Fruit fly (Drosophila melanogaster): ENCODE measurements around the gene Dysb.

Gene Dysb

DNA sequence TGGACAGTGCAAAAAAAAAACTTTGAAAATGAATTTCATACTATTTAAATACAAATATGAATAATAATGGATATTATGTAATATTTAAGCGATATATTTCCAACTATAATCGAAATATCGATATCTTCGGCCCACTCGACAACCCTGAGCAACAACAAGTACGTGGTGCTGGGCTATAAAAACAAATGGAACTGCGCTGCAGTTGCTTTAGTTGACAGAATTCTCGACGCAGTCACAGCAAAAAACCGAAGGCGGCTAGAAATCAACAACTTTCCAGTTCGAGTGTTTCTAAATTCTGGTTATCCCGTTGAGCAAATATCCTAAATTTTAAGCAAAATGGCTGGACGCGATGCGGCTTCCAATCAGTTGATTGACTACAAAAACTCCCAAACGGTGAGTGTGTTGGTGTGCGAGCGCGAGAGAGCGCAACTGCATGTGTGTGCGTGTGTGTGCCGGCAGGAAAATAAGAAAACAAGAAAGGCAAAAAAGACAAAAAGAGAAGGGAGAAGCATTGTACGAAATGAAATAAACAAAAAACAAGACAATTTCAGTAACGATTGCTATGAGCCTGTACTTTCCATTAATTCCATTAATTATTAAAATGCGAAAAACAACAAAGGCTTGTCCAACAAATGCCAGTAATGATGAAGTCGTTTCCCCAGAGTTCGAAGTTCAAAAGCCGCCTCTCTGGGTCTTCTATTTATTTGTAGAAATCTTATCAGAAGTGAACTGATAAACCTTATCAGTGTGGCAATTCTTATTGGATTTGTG, 44.9 kb upstream of the Dysb start, which contains the start of gene Cat:
Gene Cat (plus strand): TSS at position 155 of the 771 bp plus-strand sequence.
- TF ChIP-seq Hr96 (GFP tag; optimal IDR thresholded peaks at IDR 0.05), result no peak
- TF ChIP-seq cnc (optimal IDR thresholded peaks at IDR 0.05), result no peak
- TF ChIP-seq cic (GFP tag; optimal IDR thresholded peaks at IDR 0.05), result peak; percentile 95
- TF ChIP-seq CG7045 (GFP tag; optimal IDR thresholded peaks at IDR 0.05), result peak; percentile 92
- TF ChIP-seq pad (GFP tag; optimal IDR thresholded peaks at IDR 0.05), result peak; percentile 36
- peak; percentile 64 for TF ChIP-seq Crg-1 (GFP tag; optimal IDR thresholded peaks at IDR 0.05)
- peak; percentile 84 for TF ChIP-seq ovo (GFP tag; optimal IDR thresholded peaks at IDR 0.05)
- TF ChIP-seq kay (GFP tag; ENCODE audit: borderline replicate concordance), result peak; percentile 95
- TF ChIP-seq CG11617 (GFP tag; optimal IDR thresholded peaks at IDR 0.05), result peak; percentile 97
- TF ChIP-seq tj (GFP tag; optimal IDR thresholded peaks at IDR 0.05), result peak; percentile 92
- peak; percentile 98 for TF ChIP-seq CG12768 (GFP tag; optimal IDR thresholded peaks at IDR 0.05)
- TF ChIP-seq CG14711 (tag; optimal IDR thresholded peaks at IDR 0.05), result peak; percentile 98
- peak; percentile 85 for TF ChIP-seq CG33017 (tag; optimal IDR thresholded peaks at IDR 0.05)
- no peak for TF ChIP-seq CG5204 (GFP tag; optimal IDR thresholded peaks at IDR 0.05)
- TF ChIP-seq toe (GFP tag; optimal IDR thresholded peaks at IDR 0.05), result peak; percentile 77
- peak; percentile 69 for TF ChIP-seq Clk (GFP tag; optimal IDR thresholded peaks at IDR 0.05)
- peak; percentile 67 for TF ChIP-seq CG7101 (tag; optimal IDR thresholded peaks at IDR 0.05)
- TF ChIP-seq bab1 (GFP tag; optimal IDR thresholded peaks at IDR 0.05), result peak; percentile 73
- peak; percentile 75 for TF ChIP-seq Mnt (GFP tag; optimal IDR thresholded peaks at IDR 0.05)
- TF ChIP-seq CG1620 (GFP tag; optimal IDR thresholded peaks at IDR 0.05), result peak; percentile 72

- no peak for TF ChIP-seq pad (GFP tag; optimal IDR thresholded peaks at IDR 0.05)
- no peak for TF ChIP-seq CG1620 (GFP tag; optimal IDR thresholded peaks at IDR 0.05)
- TF ChIP-seq cic (GFP tag; optimal IDR thresholded peaks at IDR 0.05), result no peak
- no peak for TF ChIP-seq CG12768 (GFP tag; optimal IDR thresholded peaks at IDR 0.05)
- TF ChIP-seq CG7045 (GFP tag; optimal IDR thresholded peaks at IDR 0.05), result no peak
- no peak for TF ChIP-seq tj (GFP tag; optimal IDR thresholded peaks at IDR 0.05)
- TF ChIP-seq CG7101 (tag; optimal IDR thresholded peaks at IDR 0.05), result no peak
- no peak for TF ChIP-seq kay (GFP tag; ENCODE audit: borderline replicate concordance)
- no peak for TF ChIP-seq CG33017 (tag; optimal IDR thresholded peaks at IDR 0.05)
- TF ChIP-seq Crg-1 (GFP tag; optimal IDR thresholded peaks at IDR 0.05), result no peak
- TF ChIP-seq Clk (GFP tag; optimal IDR thresholded peaks at IDR 0.05), result no peak
- TF ChIP-seq cnc (optimal IDR thresholded peaks at IDR 0.05), result no peak
- no peak for TF ChIP-seq toe (GFP tag; optimal IDR thresholded peaks at IDR 0.05)
Observed at dm6 chr3L:18823221-18823514, 44.4 kb upstream of the Dysb start.

- no peak for TF ChIP-seq CG33017 (tag; optimal IDR thresholded peaks at IDR 0.05)
- peak; percentile 93 for TF ChIP-seq kay (GFP tag; ENCODE audit: borderline replicate concordance)
Observed at dm6 chr3L:18823870-18824561, 43.6 kb upstream of the Dysb start.

dm6 chr3L:18824851-18825250, 42.7 kb upstream of the Dysb start:
- no peak for TF ChIP-seq cnc (optimal IDR thresholded peaks at IDR 0.05)
- no peak for TF ChIP-seq pad (GFP tag; optimal IDR thresholded peaks at IDR 0.05)
- no peak for TF ChIP-seq CG11617 (GFP tag; optimal IDR thresholded peaks at IDR 0.05)
- no peak for TF ChIP-seq CG14711 (tag; optimal IDR thresholded peaks at IDR 0.05)
- TF ChIP-seq CG1620 (GFP tag; optimal IDR thresholded peaks at IDR 0.05), result no peak
- no peak for TF ChIP-seq ovo (GFP tag; optimal IDR thresholded peaks at IDR 0.05)
- TF ChIP-seq Mnt (GFP tag; optimal IDR thresholded peaks at IDR 0.05), result no peak

DNA sequence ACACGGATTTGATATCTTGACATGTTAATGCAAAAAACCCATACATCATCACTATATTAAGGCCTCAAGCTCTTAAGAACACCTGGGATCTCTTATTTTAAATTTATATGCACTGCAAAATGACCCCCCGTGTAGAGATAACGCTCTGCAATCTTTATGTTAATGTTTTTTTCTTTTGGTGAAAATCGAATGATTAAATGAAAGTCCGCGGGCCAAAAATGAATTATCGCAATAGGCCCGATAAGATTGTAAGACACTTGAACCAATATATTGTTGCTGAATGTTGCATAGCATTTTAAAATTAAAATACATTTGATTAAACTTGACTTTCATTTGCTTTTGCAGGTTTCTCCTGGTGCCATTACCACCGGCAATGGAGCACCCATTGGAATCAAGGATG, 41.6 kb upstream of the Dysb start:
- TF ChIP-seq CG7101 (tag; optimal IDR thresholded peaks at IDR 0.05) (no peak), toe (GFP tag; optimal IDR thresholded peaks at IDR 0.05) (no peak), ovo (GFP tag; optimal IDR thresholded peaks at IDR 0.05) (no peak), Clk (GFP tag; optimal IDR thresholded peaks at IDR 0.05) (no peak), kay (GFP tag; ENCODE audit: borderline replicate concordance) (no peak), cic (GFP tag; optimal IDR thresholded peaks at IDR 0.05) (no peak), Hr96 (GFP tag; optimal IDR thresholded peaks at IDR 0.05) (no peak), CG7045 (GFP tag; optimal IDR thresholded peaks at IDR 0.05) (no peak)

DNA sequence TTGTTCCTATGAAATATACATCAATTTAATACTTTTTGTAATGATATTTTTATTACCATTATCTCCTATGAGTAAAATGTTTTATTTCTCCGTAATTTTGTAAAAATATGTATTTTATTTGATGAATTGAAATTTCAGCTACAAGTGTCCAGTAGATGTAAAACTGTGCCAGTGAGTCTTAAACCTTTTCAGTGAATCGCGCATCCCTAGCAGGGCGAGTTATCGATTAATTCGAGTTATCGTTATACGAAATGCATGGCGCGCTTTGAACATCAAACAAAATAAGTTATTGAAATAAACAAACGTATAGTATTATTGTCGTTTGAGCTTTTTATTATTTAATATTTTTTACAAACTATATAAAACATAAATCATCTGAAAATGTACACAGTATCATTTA, 39.3 kb upstream of the Dysb start:
- TF ChIP-seq kay (GFP tag; ENCODE audit: borderline replicate concordance), result peak; percentile 47
- TF ChIP-seq CG7045 (GFP tag; optimal IDR thresholded peaks at IDR 0.05), result no peak
- no peak for TF ChIP-seq Hr96 (GFP tag; optimal IDR thresholded peaks at IDR 0.05)
- no peak for TF ChIP-seq pad (GFP tag; optimal IDR thresholded peaks at IDR 0.05)
- no peak for TF ChIP-seq ovo (GFP tag; optimal IDR thresholded peaks at IDR 0.05)
- TF ChIP-seq cic (GFP tag; optimal IDR thresholded peaks at IDR 0.05), result peak; percentile 10
- no peak for TF ChIP-seq CG12768 (GFP tag; optimal IDR thresholded peaks at IDR 0.05)
- peak; percentile 13 for TF ChIP-seq CG1620 (GFP tag; optimal IDR thresholded peaks at IDR 0.05)
- TF ChIP-seq CG14711 (tag; optimal IDR thresholded peaks at IDR 0.05), result peak; percentile 23
- no peak for TF ChIP-seq CG11617 (GFP tag; optimal IDR thresholded peaks at IDR 0.05)
- no peak for TF ChIP-seq CG5204 (GFP tag; optimal IDR thresholded peaks at IDR 0.05)
- no peak for TF ChIP-seq CG7101 (tag; optimal IDR thresholded peaks at IDR 0.05)
- no peak for TF ChIP-seq CG33017 (tag; optimal IDR thresholded peaks at IDR 0.05)
- no peak for TF ChIP-seq Mnt (GFP tag; optimal IDR thresholded peaks at IDR 0.05)
- TF ChIP-seq Crg-1 (GFP tag; optimal IDR thresholded peaks at IDR 0.05), result no peak
- TF ChIP-seq cnc (optimal IDR thresholded peaks at IDR 0.05), result no peak
- TF ChIP-seq tj (GFP tag; optimal IDR thresholded peaks at IDR 0.05), result no peak
- peak; percentile 57 for TF ChIP-seq bab1 (GFP tag; optimal IDR thresholded peaks at IDR 0.05)

All from whole organism, adult.